Worm (Caenorhabditis elegans): ENCODE results near the gene cogc-8.

cogc-8 gene

DNA sequence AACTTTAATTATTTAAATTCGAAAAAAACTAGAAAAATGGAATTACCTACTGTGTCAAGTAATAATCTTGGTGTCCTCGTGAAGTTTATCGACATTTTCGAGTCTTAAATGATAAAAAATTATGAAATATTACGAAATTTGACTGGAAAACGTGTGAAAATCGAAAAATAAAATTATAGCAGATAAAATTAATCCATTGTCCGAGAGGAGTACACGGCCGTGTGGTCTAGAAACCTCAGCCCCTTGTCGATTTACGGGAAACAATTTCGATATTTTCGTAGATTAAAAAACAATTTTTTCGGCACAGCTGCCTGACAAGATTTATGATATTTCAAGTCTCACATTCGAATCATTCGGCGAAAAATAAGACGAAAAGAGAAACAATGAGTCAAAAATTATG is 16.8 kb downstream of the cogc-8 start, which contains the start of gene R02D3.8:
R02D3.8 (minus strand) TSS at position 109 of the 400 bp plus-strand sequence.
- TF ChIP-seq ceh-9 (tag; optimal IDR thresholded peaks at IDR 0.05): no peak
- peak; percentile 35 for TF ChIP-seq pha-4 (tag; optimal IDR thresholded peaks at IDR 0.05)
- peak; percentile 25 for TF ChIP-seq lin-39 (tag; optimal IDR thresholded peaks at IDR 0.05)
- TF ChIP-seq ztf-11 (tag; optimal IDR thresholded peaks at IDR 0.05): no peak
- peak; percentile 64 for TF ChIP-seq lin-15B (tag; optimal IDR thresholded peaks at IDR 0.05)
- TF ChIP-seq nhr-23 (tag; optimal IDR thresholded peaks at IDR 0.05): peak; percentile 57
- TF ChIP-seq eor-1 (tag; optimal IDR thresholded peaks at IDR 0.05): no peak
- TF ChIP-seq elt-1 (tag; optimal IDR thresholded peaks at IDR 0.05): no peak
- TF ChIP-seq ama-1 (optimal IDR thresholded peaks at IDR 0.05): peak; percentile 43
- TF ChIP-seq lsy-12 (tag; optimal IDR thresholded peaks at IDR 0.05): peak; percentile 17
- TF ChIP-seq elt-2 (tag; optimal IDR thresholded peaks at IDR 0.05): peak; percentile 16
- TF ChIP-seq hmg-11 (tag; optimal IDR thresholded peaks at IDR 0.05): peak; percentile 24
- peak; percentile 52 for TF ChIP-seq nfya-1 (tag; optimal IDR thresholded peaks at IDR 0.05; ENCODE audit: insufficient read depth)
- TF ChIP-seq nhr-43 (tag; optimal IDR thresholded peaks at IDR 0.05; ENCODE audit: poor library complexity, severe bottlenecking): peak; percentile 54

ce11 chrIV:258362-258761 is 18.1 kb downstream of the cogc-8 start:
- TF ChIP-seq nhr-77 (tag; optimal IDR thresholded peaks at IDR 0.05): no peak
- TF ChIP-seq mdl-1 (tag; optimal IDR thresholded peaks at IDR 0.05): no peak
- TF ChIP-seq unc-62 (GFP tag; optimal IDR thresholded peaks at IDR 0.05): no peak
- TF ChIP-seq ceh-16 (tag; optimal IDR thresholded peaks at IDR 0.05): no peak
- TF ChIP-seq egl-5 (tag; optimal IDR thresholded peaks at IDR 0.05): no peak
- TF ChIP-seq R02D3.7 (tag; optimal IDR thresholded peaks at IDR 0.05): no peak
- no peak for TF ChIP-seq mml-1 (tag; optimal IDR thresholded peaks at IDR 0.05)
- no peak for TF ChIP-seq elt-3 (tag; optimal IDR thresholded peaks at IDR 0.05)
- no peak for TF ChIP-seq fos-1 (tag; optimal IDR thresholded peaks at IDR 0.05)
- TF ChIP-seq nhr-76 (tag; optimal IDR thresholded peaks at IDR 0.05): no peak
- no peak for TF ChIP-seq nhr-23 (tag; optimal IDR thresholded peaks at IDR 0.05)
- no peak for TF ChIP-seq nfya-1 (tag; optimal IDR thresholded peaks at IDR 0.05; ENCODE audit: insufficient read depth)
- TF ChIP-seq skn-1 (tag; optimal IDR thresholded peaks at IDR 0.05): no peak
- TF ChIP-seq nhr-28 (tag; optimal IDR thresholded peaks at IDR 0.05): no peak
- TF ChIP-seq lin-39 (tag; optimal IDR thresholded peaks at IDR 0.05): no peak
- no peak for TF ChIP-seq pha-4 (tag; optimal IDR thresholded peaks at IDR 0.05)
- TF ChIP-seq ztf-4 (tag; optimal IDR thresholded peaks at IDR 0.05): no peak
- no peak for TF ChIP-seq ceh-9 (tag; optimal IDR thresholded peaks at IDR 0.05)

- TF ChIP-seq ztf-11 (tag; optimal IDR thresholded peaks at IDR 0.05) (no peak), daf-12 (tag; optimal IDR thresholded peaks at IDR 0.05) (no peak), ceh-9 (tag; optimal IDR thresholded peaks at IDR 0.05) (no peak), nhr-23 (tag; optimal IDR thresholded peaks at IDR 0.05) (peak; percentile 92)
Measured at ce11 chrIV:259142-259541, 18.9 kb downstream of the cogc-8 start, which contains the start of gene dpy-9. TSS of gene dpy-9 (minus strand) at chrIV:259204.

ce11 chrIV:261607-262006 is 21.4 kb downstream of the cogc-8 start, which contains the start of gene pqbp-1.1:
TSS of gene pqbp-1.1 (minus strand) at chrIV:261683.
- no peak for TF ChIP-seq pqm-1 (tag; optimal IDR thresholded peaks at IDR 0.05)
- TF ChIP-seq mml-1 (tag; optimal IDR thresholded peaks at IDR 0.05): no peak
- peak; percentile 46 for TF ChIP-seq nhr-23 (tag; optimal IDR thresholded peaks at IDR 0.05)
- no peak for TF ChIP-seq zag-1 (tag; optimal IDR thresholded peaks at IDR 0.05)
- TF ChIP-seq ceh-28 (tag; optimal IDR thresholded peaks at IDR 0.05): peak; percentile 61
- TF ChIP-seq hmg-11 (tag; optimal IDR thresholded peaks at IDR 0.05): no peak
- TF ChIP-seq lin-15B (tag; optimal IDR thresholded peaks at IDR 0.05): peak; percentile 68
- peak; percentile 43 for TF ChIP-seq nfya-1 (tag; optimal IDR thresholded peaks at IDR 0.05; ENCODE audit: insufficient read depth)
- TF ChIP-seq unc-39 (tag; optimal IDR thresholded peaks at IDR 0.05): no peak
- TF ChIP-seq nhr-77 (tag; optimal IDR thresholded peaks at IDR 0.05): no peak
- peak; percentile 37 for TF ChIP-seq snpc-4 (tag; optimal IDR thresholded peaks at IDR 0.05)
- peak; percentile 85 for TF ChIP-seq pha-4 (tag; optimal IDR thresholded peaks at IDR 0.05)

- TF ChIP-seq nfya-1 (tag; optimal IDR thresholded peaks at IDR 0.05; ENCODE audit: insufficient read depth) (no peak), nhr-237 (tag; optimal IDR thresholded peaks at IDR 0.05) (no peak), fkh-10 (GFP tag; optimal IDR thresholded peaks at IDR 0.05) (no peak), ztf-11 (tag; optimal IDR thresholded peaks at IDR 0.05) (no peak), sea-2 (GFP tag; optimal IDR thresholded peaks at IDR 0.05) (no peak)
Measured at ce11 chrIV:262460-262859, 22.2 kb downstream of the cogc-8 start.
